Worm (Caenorhabditis elegans) whole organism, L4/young adult: Measurements from ENCODE around the gene ogdh-1.

Experiments
- W03F9.2 ChIP-seq: fragments of 150-350 bp; optimal IDR thresholded peaks from 2 replicates; lab custom pipeline; 2014; ENCODE audit warnings: missing biosample characterization, missing genetic modification characterization
- dao-5 ChIP-seq: sonication (generic microtip); optimal IDR thresholded peaks from 2 replicates; lab custom pipeline; 2016; ENCODE audit warnings: missing genotype, missing genetic modification characterization, moderate library complexity, missing compliant biosample characterization
- him-1 ChIP-seq: sonication (generic microtip); optimal IDR thresholded peaks from 2 replicates; lab custom pipeline; 2016; ENCODE audit warnings: missing genotype, missing genetic modification reagents, missing genetic modification characterization, missing compliant biosample characterization

The ogdh-1 gene

ce11 chrIV:4667383-4667782 is 36.4 kb downstream of the ogdh-1 start:
- TF ChIP-seq W03F9.2 (tag; lab: Kevin White, UChicago) (no peak), dao-5 (tag; lab: Kevin White, UChicago) (no peak), him-1 (tag; lab: Kevin White, UChicago) (no peak)

DNA sequence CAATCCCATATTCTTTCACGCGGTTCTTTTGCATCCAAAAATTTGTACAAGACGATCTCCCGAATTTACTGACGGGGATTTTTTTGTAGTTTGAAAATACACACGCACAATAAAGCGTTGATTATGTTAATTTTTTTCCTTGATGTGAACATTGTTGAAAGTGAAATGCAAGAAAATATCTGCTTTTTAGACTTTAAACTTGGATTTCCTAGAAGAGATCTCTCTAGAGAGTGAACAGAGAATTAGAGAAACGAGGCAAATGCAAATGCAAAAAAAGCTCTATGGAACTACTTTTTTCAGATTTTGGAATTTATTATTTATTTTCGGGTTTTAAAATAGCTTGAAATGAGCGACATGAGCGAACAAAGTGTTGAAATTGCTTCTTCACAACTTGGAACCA is 38.7 kb downstream of the ogdh-1 start, which contains the start of gene F29B9.1:
Gene F29B9.1, plus strand, starts transcription at position 301 of the 400 bp plus-strand sequence.
- no peak for TF ChIP-seq him-1 (tag; lab: Kevin White, UChicago)
- TF ChIP-seq W03F9.2 (tag; lab: Kevin White, UChicago), result no peak
- TF ChIP-seq dao-5 (tag; lab: Kevin White, UChicago), result no peak

- TF ChIP-seq dao-5 (tag; lab: Kevin White, UChicago) (no peak), him-1 (tag; lab: Kevin White, UChicago) (peak; percentile 39), W03F9.2 (tag; lab: Kevin White, UChicago) (peak; percentile 93)
These were observed 43.4 kb downstream of the ogdh-1 start, which contains the start of the genes F29B9.11 and jmjd-1.2 for ce11 chrIV:4660151-4661041. Gene F29B9.11 (minus strand): TSS chrIV:4660201. Gene jmjd-1.2 (plus strand): TSS chrIV:4660991.

- TF ChIP-seq W03F9.2 (tag; lab: Kevin White, UChicago), result no peak
- TF ChIP-seq dao-5 (tag; lab: Kevin White, UChicago), result no peak
- TF ChIP-seq him-1 (tag; lab: Kevin White, UChicago), result no peak
These were observed 44.5 kb downstream of the ogdh-1 start, which contains the start of gene mrps-21 for ce11 chrIV:4659277-4659676. Gene mrps-21 (minus strand): TSS chrIV:4659517.

DNA sequence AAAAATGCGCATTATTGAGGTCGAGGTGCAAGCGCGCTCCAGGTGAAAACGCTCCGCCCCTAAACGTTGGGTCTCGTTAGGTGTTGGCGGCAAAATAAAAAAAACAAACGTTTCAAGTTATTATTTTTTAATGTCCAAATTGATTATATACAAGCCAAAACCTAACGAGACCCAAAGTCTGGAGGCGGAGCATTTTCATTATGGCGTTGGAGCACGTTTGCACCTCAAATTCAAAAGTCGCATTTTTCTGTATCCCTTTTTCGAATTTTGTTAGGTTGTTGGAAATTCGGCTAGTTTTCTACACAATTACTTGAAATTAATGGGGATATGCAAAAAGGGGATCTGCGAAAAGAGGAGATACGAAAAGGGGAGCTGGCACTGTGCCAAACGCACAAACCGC is 45.9 kb downstream of the ogdh-1 start, which contains the start of gene col-111:
Gene col-111, minus strand, starts transcription at position 101 of the 400 bp plus-strand sequence.
- TF ChIP-seq W03F9.2 (tag; lab: Kevin White, UChicago), result no peak
- no peak for TF ChIP-seq dao-5 (tag; lab: Kevin White, UChicago)
- no peak for TF ChIP-seq him-1 (tag; lab: Kevin White, UChicago)

DNA sequence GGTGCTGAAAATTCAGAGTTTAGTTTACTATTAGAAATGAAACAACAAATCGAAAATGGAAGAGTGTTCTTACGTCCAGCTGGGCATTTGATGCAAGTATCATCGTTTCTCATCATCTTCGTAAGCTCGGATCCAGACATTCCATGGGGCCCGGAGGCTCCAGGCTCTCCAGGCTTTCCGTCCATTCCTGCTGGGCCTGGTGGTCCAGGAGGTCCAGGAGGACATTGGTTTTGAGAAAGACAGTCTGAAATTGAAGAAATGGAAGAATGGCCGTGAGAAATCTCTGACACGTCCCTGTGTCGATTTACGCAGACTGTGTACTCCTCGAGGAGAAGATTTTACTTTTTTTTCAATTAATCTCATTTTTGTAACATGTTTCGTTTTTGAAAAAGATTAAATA is 47.4 kb downstream of the ogdh-1 start:
- TF ChIP-seq W03F9.2 (tag; lab: Kevin White, UChicago) (no peak), him-1 (tag; lab: Kevin White, UChicago) (no peak), dao-5 (tag; lab: Kevin White, UChicago) (no peak)

DNA sequence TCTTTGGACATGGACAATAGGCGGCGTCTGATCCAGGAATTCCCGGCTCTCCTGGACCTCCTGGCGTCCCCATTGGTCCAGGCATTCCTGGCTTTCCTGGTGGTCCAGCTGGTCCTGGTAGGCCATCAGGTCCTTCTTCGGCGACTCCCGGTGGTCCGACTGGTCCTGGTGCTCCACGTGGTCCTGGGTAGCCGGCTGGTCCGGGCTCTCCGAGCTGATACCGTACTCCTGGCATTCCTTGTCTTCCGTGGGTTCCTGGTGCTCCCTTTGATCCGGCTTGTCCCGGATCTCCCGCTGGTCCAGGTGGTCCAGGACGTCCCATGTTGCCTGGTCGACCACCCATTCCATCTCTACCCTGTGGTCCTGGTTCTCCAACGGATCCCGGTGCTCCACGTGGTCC is 47.8 kb downstream of the ogdh-1 start:
- TF ChIP-seq W03F9.2 (tag; lab: Kevin White, UChicago) (no peak), dao-5 (tag; lab: Kevin White, UChicago) (no peak), him-1 (tag; lab: Kevin White, UChicago) (no peak)

DNA sequence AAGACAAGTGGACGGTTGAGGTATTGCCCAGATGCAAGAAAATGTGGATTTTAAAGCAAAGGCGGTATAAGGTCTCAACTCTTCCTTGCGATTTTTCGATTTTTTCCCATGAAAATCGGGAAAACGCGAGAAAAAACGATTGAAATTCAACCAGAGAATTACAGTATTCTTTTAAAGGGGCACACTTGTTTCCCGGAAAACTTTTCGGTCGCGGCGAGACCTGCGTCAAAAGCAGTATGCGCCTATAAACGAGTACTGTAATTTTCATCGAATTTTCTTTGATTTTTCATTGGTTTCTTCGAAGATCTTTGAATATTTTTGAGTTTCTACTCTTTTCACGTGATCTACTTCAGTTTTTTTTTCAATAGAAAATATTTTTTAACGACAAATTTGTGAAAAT is 50.1 kb downstream of the ogdh-1 start:
- TF ChIP-seq W03F9.2 (tag; lab: Kevin White, UChicago), result no peak
- TF ChIP-seq dao-5 (tag; lab: Kevin White, UChicago), result no peak

ce11 chrIV:4652962-4653361 is 50.8 kb downstream of the ogdh-1 start, which contains the start of gene psr-1:
Gene psr-1 (plus strand): TSS chrIV:4653262.
- TF ChIP-seq W03F9.2 (tag; lab: Kevin White, UChicago), result no peak
- no peak for TF ChIP-seq dao-5 (tag; lab: Kevin White, UChicago)
- TF ChIP-seq him-1 (tag; lab: Kevin White, UChicago), result no peak

ce11 chrIV:4652365-4652844 is 51.4 kb downstream of the ogdh-1 start, which contains the start of gene F29B9.5:
Gene F29B9.5 (plus strand): TSS chrIV:4652415.
- TF ChIP-seq dao-5 (tag; lab: Kevin White, UChicago), result no peak
- no peak for TF ChIP-seq him-1 (tag; lab: Kevin White, UChicago)
- no peak for TF ChIP-seq W03F9.2 (tag; lab: Kevin White, UChicago)

DNA sequence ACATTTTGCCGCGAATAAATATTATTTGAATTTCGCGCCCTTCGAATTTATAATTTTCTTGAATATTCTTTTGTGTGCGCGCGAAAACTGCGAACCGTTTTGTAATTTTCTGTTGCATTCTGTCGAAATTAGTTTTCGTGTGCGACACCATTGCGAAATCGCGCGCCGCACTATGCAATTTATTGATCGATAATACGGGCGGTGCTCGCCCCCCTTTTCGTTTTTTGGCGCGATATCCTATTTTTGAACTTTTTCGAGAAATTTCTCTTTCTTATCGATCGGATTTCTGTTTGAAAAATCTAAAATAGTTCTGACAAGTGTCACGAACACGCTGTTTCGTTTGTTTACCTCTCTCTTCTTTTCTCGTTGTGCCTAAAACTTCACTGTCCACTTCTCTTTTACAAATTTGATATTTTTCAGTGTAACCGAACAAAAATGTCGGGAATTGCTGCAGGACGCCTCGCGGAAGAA is 53.2 kb downstream of the ogdh-1 start, which contains the start of gene ubc-9:
Gene ubc-9, plus strand, starts transcription at position 421 of the 471 bp plus-strand sequence.
- TF ChIP-seq dao-5 (tag; lab: Kevin White, UChicago) (no peak), him-1 (tag; lab: Kevin White, UChicago) (peak; percentile 52), W03F9.2 (tag; lab: Kevin White, UChicago) (peak; percentile 27)

DNA sequence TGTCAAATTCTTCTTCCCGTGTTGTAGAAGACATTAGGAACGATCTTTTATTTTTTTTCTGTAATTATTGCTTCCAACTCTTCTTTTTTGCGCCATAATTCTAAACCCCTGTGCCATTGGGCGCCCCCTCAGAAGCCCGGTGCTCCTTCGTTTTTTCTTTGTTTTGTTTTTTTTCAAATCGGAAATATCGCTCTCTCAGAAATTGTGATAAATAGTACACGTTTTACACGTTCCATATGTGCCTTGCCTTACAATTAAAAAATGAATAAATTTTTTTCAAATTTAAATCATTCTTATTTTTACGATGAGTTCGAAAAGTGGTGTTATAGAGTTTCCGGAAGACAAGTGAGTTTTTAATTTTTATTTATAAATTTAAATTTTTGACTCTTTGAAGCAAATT is 54.4 kb downstream of the ogdh-1 start, which contains the start of gene F29B9.7:
Gene F29B9.7, plus strand, starts transcription at position 301 of the 400 bp plus-strand sequence.
- TF ChIP-seq him-1 (tag; lab: Kevin White, UChicago) (no peak), W03F9.2 (tag; lab: Kevin White, UChicago) (no peak), dao-5 (tag; lab: Kevin White, UChicago) (no peak)

- TF ChIP-seq dao-5 (tag; lab: Kevin White, UChicago) (no peak), him-1 (tag; lab: Kevin White, UChicago) (no peak), W03F9.2 (tag; lab: Kevin White, UChicago) (no peak)
These were observed 56.4 kb downstream of the ogdh-1 start, which contains the start of gene F29B9.8 for ce11 chrIV:4647385-4647784. Gene F29B9.8 (plus strand): TSS chrIV:4647685.
